Worm (Caenorhabditis elegans): ENCODE results near the gene ceh-90.

- no peak for TF ChIP-seq snpc-4 (GFP tag; optimal IDR thresholded peaks at IDR 0.05)
- TF ChIP-seq snpc-4 (tag; optimal IDR thresholded peaks at IDR 0.05), result no peak
- TF ChIP-seq T26A5.8 (tag; optimal IDR thresholded peaks at IDR 0.05), result no peak
- no peak for TF ChIP-seq lsy-27 (tag; optimal IDR thresholded peaks at IDR 0.05; ENCODE audit: borderline replicate concordance, insufficient read depth)
- TF ChIP-seq nhr-90 (tag; optimal IDR thresholded peaks at IDR 0.05), result no peak
- TF ChIP-seq K12H6.12 (tag; optimal IDR thresholded peaks at IDR 0.05), result no peak
- TF ChIP-seq xnd-1 (tag; optimal IDR thresholded peaks at IDR 0.05), result no peak
- no peak for TF ChIP-seq F39B2.1 (GFP tag; IDR thresholded peaks at IDR 0.05)
- TF ChIP-seq madf-10 (tag; optimal IDR thresholded peaks at IDR 0.05), result no peak
- TF ChIP-seq sea-2 (GFP tag; IDR thresholded peaks at IDR 0.05), result no peak
- no peak for TF ChIP-seq ztf-22 (GFP tag; optimal IDR thresholded peaks at IDR 0.05)
- TF ChIP-seq unc-62 (GFP tag; optimal IDR thresholded peaks at IDR 0.05), result no peak
These were observed 4.2 kb downstream of the ceh-90 start for ce11 chrX:14152644-14153043.

Data from whole organism, young adult.